Worm (Caenorhabditis elegans) whole organism, L1 larva: ENCODE data around the gene T09D3.9.

Experiments used
- ceh-82 ChIP-seq, 3 experiments: fragments of 150-350 bp in 1 of 3; sonication (generic microtip) in 2 of 3; optimal IDR thresholded peaks; 2 replicates each; lab custom pipeline; 2014 to 2017; ENCODE audit warnings: missing biosample characterization in 3 of 3, missing genetic modification characterization in 3 of 3
- egl-27 ChIP-seq, 2 experiments: fragments of 150-350 bp in 1 of 2; sonication (generic microtip); optimal IDR thresholded peaks; 3 replicates each; lab custom pipeline; 2017 to 2018; ENCODE audit warnings: missing biosample characterization in 2 of 2, missing genetic modification characterization in 2 of 2, missing genetic modification reagents in 2 of 2
- lin-13 ChIP-seq: fragments of 150-350 bp; optimal IDR thresholded peaks from 2 replicates; lab custom pipeline; 2014; ENCODE audit warnings: missing biosample characterization, missing genetic modification reagents, missing genetic modification characterization
- nhr-71 ChIP-seq: sonication (generic microtip); optimal IDR thresholded peaks from 2 replicates; lab custom pipeline; 2016; ENCODE audit warnings: mild to moderate bottlenecking, missing genetic modification characterization, moderate library complexity, missing compliant biosample characterization
- sox-4 ChIP-seq: sonication (generic microtip); optimal IDR thresholded peaks from 2 replicates; lab custom pipeline; 2016; ENCODE audit warnings: missing genetic modification characterization, missing compliant biosample characterization
- sptf-1 ChIP-seq: fragments of 150-350 bp; optimal IDR thresholded peaks from 2 replicates; lab custom pipeline; 2014; ENCODE audit warnings: missing biosample characterization, missing genetic modification characterization

DNA sequence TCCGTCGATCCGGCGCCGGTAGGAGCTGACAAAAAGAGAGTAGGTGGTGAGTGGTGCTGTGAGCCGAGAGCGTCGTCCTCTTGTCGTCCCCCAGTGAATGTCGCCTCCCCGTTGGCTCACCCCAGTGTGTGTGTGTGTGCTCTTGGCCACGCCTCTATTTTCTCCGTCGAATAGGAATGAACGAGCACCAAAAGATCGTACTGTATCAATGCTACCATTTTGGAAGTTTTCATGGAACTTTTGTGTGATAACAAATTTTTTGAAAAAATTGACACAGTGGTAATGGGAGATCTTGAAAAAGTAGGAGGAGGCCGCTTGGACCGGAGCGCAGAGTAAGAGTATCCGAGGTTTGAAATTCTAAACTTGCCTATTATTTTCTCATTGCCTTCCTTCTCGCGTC is 49.2 kb downstream of the T09D3.9 start, which contains the start of gene ceh-34:
- TF ChIP-seq ceh-82 (tag; optimal IDR thresholded peaks at IDR 0.05; lab: Kevin White, UChicago) (no peak), sptf-1 (tag; lab: Kevin White, UChicago) (no peak), nhr-71 (tag; lab: Kevin White, UChicago) (no peak), lin-13 (GFP tag; lab: Kevin White, UChicago) (no peak), sox-4 (no peak), egl-27 (tag; optimal IDR thresholded peaks at IDR 0.05; lab: Kevin White, UChicago) (no peak)
